Worm (Caenorhabditis elegans) whole organism, L4 larva: Measurements from ENCODE around the gene aff-1.
A peak's percentile ranks its signal among the peaks of the same experiment; 100 is the strongest.
"Not testable (repeated sequence)": the region's sequence is repeated elsewhere in the genome, so short reads cannot be mapped to it uniquely, and the experiment has no call there.

ENCODE experiments used
- D1046.2 ChIP-seq: fragments of 200-800 bp; sonication (Bioruptor generic); IDR thresholded peaks from 2 replicates; pipeline ENCODE4 v1.3.6; 2022; ENCODE audit warnings: missing genetic modification characterization, missing compliant biosample characterization
- F10B5.3 ChIP-seq: sonication (generic microtip); optimal IDR thresholded peaks from 2 replicates; lab custom pipeline; 2016; ENCODE audit warnings: mild to moderate bottlenecking, missing genetic modification characterization, missing compliant biosample characterization
- F37D6.2 ChIP-seq: sonication (generic microtip); optimal IDR thresholded peaks from 2 replicates; lab custom pipeline; 2016; ENCODE audit warnings: mild to moderate bottlenecking, missing genetic modification characterization, missing compliant biosample characterization
- T20F7.1 ChIP-seq: fragments of 200-800 bp; sonication (Bioruptor generic); optimal IDR thresholded peaks from 2 replicates; lab custom pipeline; 2018; ENCODE audit warnings: mild to moderate bottlenecking, missing genetic modification characterization, missing compliant biosample characterization
- aha-1 ChIP-seq: fragments of 150-350 bp; peaks from one replicate; lab custom pipeline; 2014; ENCODE audit warnings: missing biosample characterization, missing genetic modification characterization
- arid-1 ChIP-seq: fragments of 200-800 bp; sonication (Bioruptor generic); conservative IDR thresholded peaks from 2 replicates; pipeline ENCODE4 v1.3.6; 2022; ENCODE audit warnings: missing genetic modification reagents, missing genetic modification characterization, missing compliant biosample characterization
- ceh-20 ChIP-seq: fragments of 200-800 bp; sonication (Bioruptor generic); IDR thresholded peaks from 2 replicates; pipeline ENCODE4 v1.3.6; 2022; ENCODE audit warnings: missing genetic modification reagents, missing genetic modification characterization, missing compliant biosample characterization
- ceh-28 ChIP-seq: fragments of 150-350 bp; optimal IDR thresholded peaks from 2 replicates; lab custom pipeline; 2014; ENCODE audit warnings: missing biosample characterization, missing genetic modification reagents, missing genetic modification characterization
- ceh-44 ChIP-seq: fragments of 200-800 bp; sonication (Bioruptor generic); IDR thresholded peaks from 2 replicates; pipeline ENCODE4 v1.3.6; 2022; ENCODE audit warnings: missing genetic modification reagents, missing genetic modification characterization, missing compliant biosample characterization
- ctbp-1 ChIP-seq: fragments of 200-800 bp; sonication (Bioruptor generic); IDR thresholded peaks from 2 replicates; pipeline ENCODE4 v1.3.6; 2022; ENCODE audit warnings: missing genetic modification reagents, missing genetic modification characterization, missing compliant biosample characterization
- daf-16 ChIP-seq, 3 experiments: sonication (generic microtip); optimal IDR thresholded peaks; 2 replicates each; lab custom pipeline; 2016 to 2017; ENCODE audit warnings: missing genetic modification characterization in 3 of 3, missing genetic modification reagents in 3 of 3, mild to moderate bottlenecking in 2 of 3, missing compliant biosample characterization in 2 of 3, missing biosample characterization in 1 of 3, moderate library complexity in 1 of 3
- daf-8 ChIP-seq: fragments of 200-800 bp; sonication (Bioruptor generic); IDR thresholded peaks from 2 replicates; pipeline ENCODE4 v1.3.6; 2022; ENCODE audit warnings: missing genetic modification characterization, missing compliant biosample characterization
- dmd-8 ChIP-seq: fragments of 200-800 bp; sonication (Bioruptor generic); IDR thresholded peaks from 2 replicates; pipeline ENCODE4 v1.3.6; 2022; ENCODE audit warnings: missing genetic modification characterization, missing compliant biosample characterization
- dpl-1 ChIP-seq: fragments of 150-350 bp; optimal IDR thresholded peaks from 2 replicates; lab custom pipeline; 2014; ENCODE audit warnings: missing biosample characterization, missing genetic modification reagents, missing genetic modification characterization
- egl-43 ChIP-seq: fragments of 200-800 bp; sonication (Bioruptor generic); IDR thresholded peaks from 2 replicates; pipeline ENCODE4 v1.3.6; 2022; ENCODE audit warnings: missing genetic modification reagents, missing genetic modification characterization, missing compliant biosample characterization
- hif-1 ChIP-seq, 2 experiments: sonication (generic microtip); optimal IDR thresholded peaks; 2 replicates each; lab custom pipeline; 2016 to 2017; ENCODE audit warnings: missing compliant biosample characterization in 2 of 2, missing genetic modification characterization in 2 of 2, missing genetic modification reagents in 2 of 2, missing genotype in 2 of 2, mild to moderate bottlenecking in 1 of 2
- hlh-30 ChIP-seq: sonication (generic microtip); optimal IDR thresholded peaks from 2 replicates; lab custom pipeline; 2017; ENCODE audit warnings: antibody characterized with exemption, mild to moderate bottlenecking, missing genetic modification characterization, missing compliant biosample characterization; ENCODE audit not compliant: insufficient read depth
- lim-7 ChIP-seq: fragments of 200-800 bp; sonication (Bioruptor generic); IDR thresholded peaks from 2 replicates; pipeline ENCODE4 v1.3.6; 2022; ENCODE audit warnings: missing genetic modification characterization, missing compliant biosample characterization
- lin-1 ChIP-seq: fragments of 200-800 bp; sonication (Bioruptor generic); IDR thresholded peaks from 2 replicates; pipeline ENCODE4 v1.3.6; 2022; ENCODE audit warnings: missing genetic modification reagents, missing genetic modification characterization, missing compliant biosample characterization
- lin-13 ChIP-seq: fragments of 150-350 bp; optimal IDR thresholded peaks from 2 replicates; lab custom pipeline; 2014; ENCODE audit warnings: missing biosample characterization, missing genetic modification reagents, missing genetic modification characterization
- lir-3 ChIP-seq: sonication (generic microtip); optimal IDR thresholded peaks from 2 replicates; lab custom pipeline; 2016; ENCODE audit warnings: mild to moderate bottlenecking, missing genetic modification characterization, missing compliant biosample characterization
- mep-1 ChIP-seq: fragments of 150-350 bp; sonication (generic microtip); optimal IDR thresholded peaks from 3 replicates; lab custom pipeline; 2014; ENCODE audit warnings: missing biosample characterization, missing genetic modification characterization
- mes-2 ChIP-seq: sonication (generic microtip); optimal IDR thresholded peaks from 2 replicates; lab custom pipeline; 2016; ENCODE audit warnings: missing genotype, mild to moderate bottlenecking, missing genetic modification characterization, missing compliant biosample characterization; ENCODE audit not compliant: poor library complexity, severe bottlenecking
- nhr-28 ChIP-seq: fragments of 150-350 bp; optimal IDR thresholded peaks from 2 replicates; lab custom pipeline; 2014; ENCODE audit warnings: missing biosample characterization, missing genetic modification characterization
- nhr-41 ChIP-seq: fragments of 200-800 bp; sonication (Bioruptor generic); IDR thresholded peaks from 2 replicates; pipeline ENCODE4 v1.3.6; 2022; ENCODE audit warnings: missing genetic modification reagents, missing genetic modification characterization, missing compliant biosample characterization
- nhr-76 ChIP-seq: fragments of 150-350 bp; optimal IDR thresholded peaks from 2 replicates; lab custom pipeline; 2014; ENCODE audit warnings: missing biosample characterization, missing genetic modification characterization
- pha-4 ChIP-seq, 2 experiments: fragments of 150-350 bp in 1 of 2; fragments of 200-800 bp in 1 of 2; sonication (Bioruptor generic) in 1 of 2; IDR thresholded peaks in 1 of 2; optimal IDR thresholded peaks in 1 of 2; 2 replicates each; pipeline versions ENCODE4 v1.3.6 to Lab custom; 2014 to 2022; ENCODE audit warnings: missing genetic modification characterization in 2 of 2, missing genetic modification reagents in 2 of 2, missing biosample characterization in 1 of 2, missing compliant biosample characterization in 1 of 2
- php-3 ChIP-seq: fragments of 200-800 bp; sonication (Bioruptor generic); IDR thresholded peaks from 2 replicates; pipeline ENCODE4 v1.3.6; 2022; ENCODE audit warnings: missing genetic modification reagents, missing genetic modification characterization, missing compliant biosample characterization
- pqm-1 ChIP-seq: sonication (generic microtip); optimal IDR thresholded peaks from 2 replicates; lab custom pipeline; 2017; ENCODE audit warnings: missing biosample characterization, missing genetic modification characterization
- set-16 ChIP-seq: fragments of 200-800 bp; sonication (Bioruptor generic); IDR thresholded peaks from 2 replicates; pipeline ENCODE4 v1.3.6; 2022; ENCODE audit warnings: missing genetic modification reagents, missing genetic modification characterization, missing compliant biosample characterization
- skn-1 ChIP-seq: fragments of 150-350 bp; optimal IDR thresholded peaks from 2 replicates; lab custom pipeline; 2014; ENCODE audit warnings: missing biosample characterization, missing genetic modification characterization
- snpc-4 ChIP-seq: fragments of 150-350 bp; optimal IDR thresholded peaks from 2 replicates; lab custom pipeline; 2014; ENCODE audit warnings: missing biosample characterization, missing genetic modification characterization
- unc-130 ChIP-seq: sonication (generic microtip); optimal IDR thresholded peaks from 2 replicates; lab custom pipeline; 2016; ENCODE audit warnings: missing genetic modification reagents, missing genetic modification characterization, missing compliant biosample characterization
- unc-62 ChIP-seq, 3 experiments: fragments of 150-350 bp in 1 of 3; sonication (generic microtip); optimal IDR thresholded peaks in 2 of 3; peaks in 1 of 3; 1 replicate in 1 of 3; 2 replicates in 2 of 3; lab custom pipeline; 2014 to 2017; ENCODE audit warnings: missing biosample characterization in 3 of 3, missing genetic modification characterization in 3 of 3, missing genetic modification reagents in 3 of 3, missing genotype in 1 of 3
- vab-7 ChIP-seq: fragments of 200-800 bp; sonication (Bioruptor generic); IDR thresholded peaks from 2 replicates; pipeline ENCODE4 v1.3.6; 2022; ENCODE audit warnings: missing genetic modification reagents, missing genetic modification characterization, missing compliant biosample characterization
- zag-1 ChIP-seq: fragments of 150-350 bp; optimal IDR thresholded peaks from 2 replicates; lab custom pipeline; 2014; ENCODE audit warnings: missing biosample characterization, missing genetic modification characterization
- ztf-11 ChIP-seq: fragments of 150-350 bp; optimal IDR thresholded peaks from 2 replicates; lab custom pipeline; 2014; ENCODE audit warnings: missing biosample characterization, missing genetic modification characterization

The aff-1 gene

DNA sequence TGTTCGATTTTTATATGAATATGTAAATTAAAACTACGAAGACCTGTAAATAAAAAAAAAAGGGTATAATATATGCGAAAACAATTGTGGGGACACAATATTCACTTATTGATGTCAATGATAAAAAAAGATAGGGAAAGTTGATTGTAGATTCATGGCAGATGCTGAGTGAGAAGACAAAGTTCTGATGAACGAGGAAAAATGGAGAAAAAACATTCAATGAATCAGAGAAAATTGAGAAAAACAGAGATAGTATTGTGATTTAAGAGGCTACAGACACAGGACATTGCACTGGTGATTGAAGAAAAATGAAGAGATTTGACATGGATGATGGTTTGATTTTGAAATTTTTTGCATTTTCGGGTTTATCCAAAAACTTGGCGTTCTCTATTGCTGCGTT is 45.1 kb upstream of the aff-1 start (continued):
- no peak for TF ChIP-seq egl-43 (GFP tag; lab: Robert Waterston, UW)
- no peak for TF ChIP-seq hlh-30 (tag; lab: Kevin White, UChicago)
- no peak for TF ChIP-seq mes-2 (tag; lab: Kevin White, UChicago)
- no peak for TF ChIP-seq lin-13 (GFP tag; lab: Kevin White, UChicago)
- TF ChIP-seq ceh-44 (GFP tag; lab: Robert Waterston, UW): no peak
- TF ChIP-seq nhr-28 (tag; lab: Kevin White, UChicago): peak; percentile 38
- TF ChIP-seq ztf-11 (tag; lab: Kevin White, UChicago): no peak
- no peak for TF ChIP-seq daf-8

- peak in 1 of 2 experiments; percentile 75 for TF ChIP-seq unc-62 (GFP tag; optimal IDR thresholded peaks at IDR 0.05 in 1 of 2; lab: Kevin White, UChicago)
- not testable (repeated sequence) for TF ChIP-seq unc-62 (tag; optimal IDR thresholded peaks at IDR 0.05; lab: Kevin White, UChicago)
These were observed 44.1 kb upstream of the aff-1 start, which contains the start of gene B0252.3 for ce11 chrII:6907657-6908056. B0252.3 (minus strand) TSS chrII:6907757.

DNA sequence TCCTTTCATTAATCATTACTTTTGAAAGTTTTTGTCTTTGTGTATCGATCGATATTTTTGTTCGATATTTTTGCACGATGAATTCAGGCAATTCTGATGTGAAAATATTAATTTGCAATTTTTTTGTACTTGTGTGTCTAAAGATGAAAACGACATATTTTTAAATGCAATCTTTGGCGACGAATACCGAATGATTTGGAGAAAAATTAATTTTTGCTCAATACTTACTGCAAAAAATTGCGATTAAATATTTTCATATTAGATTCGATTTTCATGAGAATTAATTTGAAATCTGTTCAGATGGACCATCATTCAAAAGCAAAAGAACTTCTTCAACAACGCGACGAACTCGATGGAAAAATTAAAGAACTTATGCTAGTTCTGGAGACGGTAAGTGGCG is 38.2 kb upstream of the aff-1 start, which contains the start of gene psmd-9:
Gene psmd-9, plus strand, starts transcription at position 301 of the 400 bp plus-strand sequence.
- TF ChIP-seq hlh-30 (tag; lab: Kevin White, UChicago): no peak
- no peak for TF ChIP-seq ctbp-1 (GFP tag; lab: Robert Waterston, UW)
- TF ChIP-seq set-16 (GFP tag; lab: Robert Waterston, UW): no peak
- no peak for TF ChIP-seq hif-1 (tag; optimal IDR thresholded peaks at IDR 0.05; lab: Kevin White, UChicago)
- TF ChIP-seq pha-4 (GFP tag; IDR thresholded peaks at IDR 0.05; lab: Robert Waterston, UW): no peak
- TF ChIP-seq pha-4 (tag; optimal IDR thresholded peaks at IDR 0.05; lab: Kevin White, UChicago): no peak
- TF ChIP-seq snpc-4 (tag; lab: Kevin White, UChicago): no peak
- no peak for TF ChIP-seq unc-130 (GFP tag; lab: Kevin White, UChicago)
- no peak for TF ChIP-seq zag-1 (tag; lab: Kevin White, UChicago)

- peak; percentile 82 for TF ChIP-seq aha-1 (tag; lab: Kevin White, UChicago)
- TF ChIP-seq unc-62 (GFP tag; optimal IDR thresholded peaks at IDR 0.05 in 1 of 2; lab: Kevin White, UChicago): peak in 1 of 2 experiments; percentile 84
- no peak for TF ChIP-seq unc-62 (tag; optimal IDR thresholded peaks at IDR 0.05; lab: Kevin White, UChicago)
- TF ChIP-seq snpc-4 (tag; lab: Kevin White, UChicago): no peak
- TF ChIP-seq zag-1 (tag; lab: Kevin White, UChicago): no peak
These were observed 37.2 kb upstream of the aff-1 start for ce11 chrII:6900708-6901107.

DNA sequence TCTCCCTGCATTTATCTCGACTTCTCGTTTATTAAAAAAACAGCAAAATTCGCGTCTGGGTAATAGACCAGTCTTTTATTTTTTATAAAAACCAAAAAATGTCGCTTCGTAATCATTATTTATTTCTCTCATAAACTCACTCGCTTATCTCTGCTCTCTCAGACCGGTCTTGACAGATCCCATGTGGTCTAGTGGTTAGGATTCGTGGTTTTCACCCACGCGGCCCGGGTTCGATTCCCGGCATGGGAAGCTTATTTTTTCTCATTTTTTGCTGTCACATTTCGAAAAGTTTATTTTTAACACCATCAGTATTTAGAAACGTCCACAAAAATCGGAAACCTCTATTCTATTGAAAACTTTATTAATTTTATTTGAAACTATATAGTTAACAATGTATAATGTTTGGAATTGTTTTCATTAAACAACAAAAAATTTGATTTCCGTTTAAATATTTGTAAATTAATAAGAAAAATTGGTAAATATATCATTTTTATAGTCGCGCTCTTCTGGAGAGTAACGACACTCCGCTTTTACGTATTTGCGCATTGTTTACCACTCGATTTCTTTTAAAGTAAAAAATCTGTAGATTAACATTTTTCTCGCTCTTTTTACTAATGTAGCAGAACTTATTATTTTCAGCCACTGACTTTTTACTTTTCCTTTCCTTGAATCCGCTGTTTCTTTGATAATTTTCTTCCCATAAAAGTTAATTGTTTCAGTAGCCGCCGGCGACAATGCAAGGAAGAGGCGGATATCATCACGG is 34.6 kb upstream of the aff-1 start, which contains the start of gene hrpl-1:
Gene hrpl-1, plus strand, starts transcription at position 713 of the 763 bp plus-strand sequence.
- TF ChIP-seq hlh-30 (tag; lab: Kevin White, UChicago) (peak; percentile 54), F10B5.3 (tag; lab: Kevin White, UChicago) (no peak), lir-3 (no peak), dmd-8 (GFP tag; lab: Robert Waterston, UW) (0 out of 2 replicates have a peak, but pooled peaks have one; percentile 42), T20F7.1 (GFP tag; lab: Kevin White, UChicago) (peak; percentile 85), D1046.2 (GFP tag; lab: Robert Waterston, UW) (0 out of 2 replicates have a peak, but pooled peaks have one; percentile 16), daf-16 (GFP tag; optimal IDR thresholded peaks at IDR 0.05; lab: Kevin White, UChicago) (peak in 1 of 2 experiments; percentile 59), daf-16 (tag; optimal IDR thresholded peaks at IDR 0.05; lab: Kevin White, UChicago) (peak; percentile 59), aha-1 (tag; lab: Kevin White, UChicago) (peak; percentile 41), php-3 (GFP tag; lab: Robert Waterston, UW) (0 out of 2 replicates have a peak, but pooled peaks have one; percentile 10), nhr-76 (no peak), lim-7 (GFP tag; lab: Robert Waterston, UW) (peak; percentile 69), dpl-1 (peak; percentile 11), vab-7 (GFP tag; lab: Robert Waterston, UW) (peak; percentile 36; the same call in 1 of the 2 replicates), lin-1 (0 out of 2 replicates have a peak, but pooled peaks have one; percentile 22), mes-2 (tag; lab: Kevin White, UChicago) (peak; percentile 61), skn-1 (tag; lab: Kevin White, UChicago) (no peak), mep-1 (tag; lab: Kevin White, UChicago) (no peak), F37D6.2 (tag; lab: Kevin White, UChicago) (no peak), ceh-28 (tag; lab: Kevin White, UChicago) (no peak), nhr-41 (GFP tag; lab: Robert Waterston, UW) (no peak), pha-4 (GFP tag; IDR thresholded peaks at IDR 0.05; lab: Robert Waterston, UW) (no peak), pha-4 (tag; optimal IDR thresholded peaks at IDR 0.05; lab: Kevin White, UChicago) (no peak), ceh-20 (peak; percentile 11; the same call in 1 of the 2 replicates), nhr-28 (tag; lab: Kevin White, UChicago) (peak; percentile 0), pqm-1 (tag; lab: Kevin White, UChicago) (no peak), arid-1 (0 out of 2 replicates have a peak, but pooled peaks have one; percentile 26)
